Worm (Caenorhabditis elegans): ENCODE data around the gene T23D5.8.
"Not testable (repeated sequence)": the region's sequence is repeated elsewhere in the genome, so short reads cannot be mapped to it uniquely, and the experiment has no call there.

T23D5.8 gene

DNA sequence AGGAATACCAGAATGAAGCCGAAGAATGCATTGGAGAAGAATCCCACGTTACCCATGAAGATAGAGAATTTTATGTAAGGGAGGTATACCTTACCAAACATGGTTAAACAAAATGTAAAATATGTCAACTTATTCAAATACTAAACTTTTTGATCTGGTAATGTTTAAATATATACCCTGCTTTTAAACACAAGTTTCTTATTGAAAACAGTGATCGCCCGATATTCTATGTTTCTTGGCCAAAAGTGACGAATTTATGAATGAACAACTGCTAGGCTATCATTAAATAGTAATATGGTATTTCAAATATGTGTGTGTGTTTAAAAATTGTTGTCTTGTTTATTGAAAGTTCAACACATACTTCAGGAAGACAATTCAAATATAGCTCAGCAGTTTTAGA lies at the start of gene T23D5.8:
Gene T23D5.8 (minus strand): TSS at position 101 of the 400 bp plus-strand sequence.
- TF ChIP-seq unc-62 (GFP tag; optimal IDR thresholded peaks at IDR 0.05), result not testable (repeated sequence)

DNA sequence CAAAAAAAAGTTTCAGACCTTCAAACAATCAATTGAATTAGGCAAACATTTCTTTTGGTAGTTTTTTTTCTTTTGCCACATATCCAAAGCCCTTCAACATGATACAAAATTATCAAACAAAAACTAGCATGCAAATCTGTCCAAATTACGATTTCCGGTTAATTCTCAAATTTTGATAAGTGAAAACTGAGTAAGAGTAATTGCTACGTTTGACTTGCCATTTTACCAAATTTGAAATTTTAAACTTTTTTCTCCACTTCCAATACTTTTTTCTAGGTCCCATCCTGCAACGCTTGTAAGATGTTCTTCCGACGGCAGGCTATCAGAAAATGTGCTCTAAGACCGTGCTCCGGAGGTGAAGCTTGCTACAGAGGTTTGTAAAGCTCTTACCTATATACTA lies 47.8 kb upstream of the T23D5.8 start, which contains the start of gene nhr-223:
Gene nhr-223 (plus strand): TSS at position 301 of the 400 bp plus-strand sequence.
- TF ChIP-seq unc-62 (GFP tag; optimal IDR thresholded peaks at IDR 0.05), result no peak

- TF ChIP-seq unc-62 (GFP tag; optimal IDR thresholded peaks at IDR 0.05), result no peak
Measured at ce11 chrV:15793270-15793669, 45.0 kb upstream of the T23D5.8 start, which contains the start of gene T26E4.7. Gene T26E4.7, plus strand, starts transcription at chrV:15793570.

DNA sequence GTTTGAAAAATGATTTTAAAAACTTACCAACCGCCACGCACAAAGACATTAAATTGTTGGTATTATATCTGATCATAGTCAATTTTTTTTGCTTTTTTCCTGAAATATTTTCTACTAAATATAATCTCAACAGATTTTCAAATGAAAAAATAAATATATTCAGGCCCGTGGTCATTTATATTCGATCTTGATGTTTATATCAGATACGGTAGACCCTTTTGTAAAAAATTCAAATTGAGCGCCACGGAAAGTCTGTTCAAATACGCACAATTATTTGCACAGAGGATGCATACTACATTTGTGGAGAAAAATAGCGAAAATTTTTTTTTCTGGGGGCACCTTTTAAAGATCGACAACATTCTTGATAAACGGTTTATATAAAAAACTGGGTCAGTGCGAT lies 44.2 kb upstream of the T23D5.8 start, which contains the start of gene T26E4.4:
Gene T26E4.4 (minus strand): TSS at position 101 of the 400 bp plus-strand sequence.
- no peak for TF ChIP-seq unc-62 (GFP tag; optimal IDR thresholded peaks at IDR 0.05)

ce11 chrV:15782494-15782893 lies 34.3 kb upstream of the T23D5.8 start, which contains the start of gene T26E4.3:
Gene T26E4.3, plus strand, starts transcription at chrV:15782794.
- TF ChIP-seq unc-62 (GFP tag; optimal IDR thresholded peaks at IDR 0.05), result no peak

DNA sequence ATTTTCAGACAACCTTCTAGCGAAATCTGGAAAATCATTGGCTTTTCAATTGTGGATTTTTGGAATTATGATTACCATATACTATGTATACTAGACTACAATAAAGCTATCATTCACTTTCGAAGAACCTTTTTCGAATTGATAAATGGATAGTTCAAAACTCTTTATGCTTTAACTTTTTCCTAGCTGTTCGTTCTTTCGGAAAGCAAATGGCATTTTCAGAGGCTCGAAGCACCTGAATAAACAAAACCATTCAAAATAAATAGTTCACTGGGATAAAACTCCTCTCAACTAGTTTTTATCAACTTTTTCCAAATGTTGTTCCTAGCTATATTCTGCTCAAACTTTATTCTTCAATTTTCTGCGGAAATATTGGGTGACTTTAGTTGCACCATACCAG lies 32.8 kb upstream of the T23D5.8 start, which contains the start of gene T26E4.2:
Gene T26E4.2 (plus strand): TSS at position 301 of the 400 bp plus-strand sequence.
- TF ChIP-seq unc-62 (GFP tag; optimal IDR thresholded peaks at IDR 0.05), result no peak

- TF ChIP-seq unc-62 (GFP tag; optimal IDR thresholded peaks at IDR 0.05), result no peak
Measured at ce11 chrV:15779128-15779729, 31.0 kb upstream of the T23D5.8 start, which contains the start of the genes nhr-285 and irld-52. Gene nhr-285, minus strand, starts transcription at chrV:15779228. Gene irld-52, plus strand, starts transcription at chrV:15779679.

ce11 chrV:15776651-15777050 lies 28.4 kb upstream of the T23D5.8 start, which contains the start of gene nhr-283:
Gene nhr-283, minus strand, starts transcription at chrV:15776751.
- no peak for TF ChIP-seq unc-62 (GFP tag; optimal IDR thresholded peaks at IDR 0.05)

- TF ChIP-seq unc-62 (GFP tag; optimal IDR thresholded peaks at IDR 0.05), result no peak
Measured at ce11 chrV:15773941-15774340, 25.7 kb upstream of the T23D5.8 start.

DNA sequence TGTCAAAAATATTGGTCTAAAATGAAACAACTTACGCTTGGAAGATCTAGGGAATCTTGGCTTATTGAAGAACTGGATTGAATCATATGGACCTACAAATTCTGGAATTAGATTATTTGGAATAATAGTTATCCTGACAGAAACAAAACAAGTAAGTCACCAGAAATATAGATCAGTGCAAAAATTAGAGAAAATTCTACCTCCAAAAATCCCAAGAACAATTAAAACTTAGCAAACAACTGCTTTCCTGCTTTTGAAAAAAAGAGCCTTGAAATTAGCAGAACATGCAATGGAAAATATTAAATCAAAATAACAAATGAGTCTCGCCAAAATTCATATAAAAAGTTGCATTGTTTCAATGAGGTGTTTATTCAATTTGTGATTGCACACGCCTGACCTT lies 24.9 kb upstream of the T23D5.8 start, which contains the start of gene nhr-60:
Gene nhr-60 (minus strand): TSS at position 101 of the 400 bp plus-strand sequence.
- no peak for TF ChIP-seq unc-62 (GFP tag; optimal IDR thresholded peaks at IDR 0.05)

- TF ChIP-seq unc-62 (GFP tag; optimal IDR thresholded peaks at IDR 0.05), result no peak
Measured at ce11 chrV:15769072-15769471, 20.8 kb upstream of the T23D5.8 start, which contains the start of gene F57A10.4. Gene F57A10.4, plus strand, starts transcription at chrV:15769438.

DNA sequence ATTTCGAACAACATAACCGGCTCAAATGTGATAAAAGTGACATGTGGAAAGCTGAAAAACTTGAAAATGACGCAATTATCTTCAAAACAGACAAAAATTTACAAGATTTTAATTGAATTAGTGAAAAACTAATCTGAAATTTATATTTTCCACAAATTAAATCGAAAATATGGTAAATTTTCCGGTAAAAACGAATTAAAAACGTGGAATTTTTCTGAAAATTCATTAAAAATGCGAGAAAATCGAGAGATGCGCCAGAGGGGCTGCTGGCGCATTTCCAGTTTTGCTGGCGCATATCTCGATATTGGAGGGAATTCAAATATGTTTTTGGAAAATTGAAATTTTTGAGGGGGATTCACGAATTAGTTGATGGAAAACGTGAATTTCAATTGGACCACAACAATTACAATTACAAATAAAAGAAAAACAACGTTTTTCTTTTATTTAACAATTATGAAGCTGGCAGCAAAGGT lies 17.9 kb upstream of the T23D5.8 start, which contains the start of the genes haf-3 and F57A10.2:
Gene haf-3 (minus strand): TSS at position 51 of the 473 bp plus-strand sequence.
Gene F57A10.2 (plus strand): TSS at position 454 of the 473 bp plus-strand sequence.
- TF ChIP-seq unc-62 (GFP tag; optimal IDR thresholded peaks at IDR 0.05), result no peak

DNA sequence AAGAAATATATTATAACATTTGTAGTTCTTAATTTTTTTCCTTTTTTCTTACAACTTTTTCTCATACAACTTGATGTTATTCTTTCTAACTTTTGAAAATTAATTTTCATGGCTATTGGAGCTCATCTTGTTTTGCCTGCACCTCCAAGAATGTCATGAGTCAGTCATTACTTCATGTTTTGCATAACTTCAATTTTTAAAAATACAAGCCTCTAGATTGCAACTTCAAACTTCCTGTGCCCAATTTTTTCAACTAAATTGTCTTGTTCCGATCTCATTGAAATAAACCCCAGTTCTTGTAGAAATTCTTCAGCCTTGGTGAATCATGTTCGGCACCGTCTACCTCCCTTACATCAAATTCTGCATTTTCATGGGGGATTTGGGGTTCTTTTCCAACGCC lies 10.2 kb upstream of the T23D5.8 start, which contains the start of gene str-9:
Gene str-9 (plus strand): TSS at position 301 of the 400 bp plus-strand sequence.
- TF ChIP-seq unc-62 (GFP tag; optimal IDR thresholded peaks at IDR 0.05), result no peak

ce11 chrV:15757645-15758044 lies 9.4 kb upstream of the T23D5.8 start:
- no peak for TF ChIP-seq unc-62 (GFP tag; optimal IDR thresholded peaks at IDR 0.05)

DNA sequence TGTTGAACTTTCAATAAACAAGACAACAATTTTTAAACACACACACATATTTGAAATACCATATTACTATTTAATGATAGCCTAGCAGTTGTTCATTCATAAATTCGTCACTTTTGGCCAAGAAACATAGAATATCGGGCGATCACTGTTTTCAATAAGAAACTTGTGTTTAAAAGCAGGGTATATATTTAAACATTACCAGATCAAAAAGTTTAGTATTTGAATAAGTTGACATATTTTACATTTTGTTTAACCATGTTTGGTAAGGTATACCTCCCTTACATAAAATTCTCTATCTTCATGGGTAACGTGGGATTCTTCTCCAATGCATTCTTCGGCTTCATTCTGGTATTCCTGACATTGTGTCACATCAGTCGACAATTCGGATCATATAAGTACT lies 6.5 kb upstream of the T23D5.8 start, which contains the start of gene str-8:
Gene str-8 (plus strand): TSS at position 301 of the 400 bp plus-strand sequence.
- TF ChIP-seq unc-62 (GFP tag; optimal IDR thresholded peaks at IDR 0.05), result not testable (repeated sequence)

DNA sequence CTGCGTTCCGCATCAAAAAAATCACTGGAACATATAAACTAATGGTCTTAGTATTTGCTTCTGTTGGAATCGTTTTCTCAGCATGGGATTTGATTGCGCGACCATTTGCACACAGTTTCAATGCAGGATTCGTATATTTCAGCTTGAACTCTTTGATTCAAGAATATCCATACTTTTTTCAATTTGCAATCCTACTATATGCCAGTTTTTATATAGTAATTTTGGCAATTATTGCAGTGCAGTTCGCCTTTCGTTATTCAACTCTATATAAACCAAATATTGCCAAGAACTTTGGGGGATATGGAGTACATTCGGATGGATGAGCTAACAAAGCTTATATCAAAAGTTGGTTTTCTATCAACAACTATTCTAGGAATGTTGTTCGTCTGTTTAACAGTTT lies 4.7 kb upstream of the T23D5.8 start, which contains the start of gene str-5:
Gene str-5 (plus strand): TSS at position 301 of the 400 bp plus-strand sequence.
- not testable (repeated sequence) for TF ChIP-seq unc-62 (GFP tag; optimal IDR thresholded peaks at IDR 0.05)
